Fruit fly (Drosophila melanogaster): ENCODE measurements around the gene Sfmbt.

The Sfmbt gene

DNA sequence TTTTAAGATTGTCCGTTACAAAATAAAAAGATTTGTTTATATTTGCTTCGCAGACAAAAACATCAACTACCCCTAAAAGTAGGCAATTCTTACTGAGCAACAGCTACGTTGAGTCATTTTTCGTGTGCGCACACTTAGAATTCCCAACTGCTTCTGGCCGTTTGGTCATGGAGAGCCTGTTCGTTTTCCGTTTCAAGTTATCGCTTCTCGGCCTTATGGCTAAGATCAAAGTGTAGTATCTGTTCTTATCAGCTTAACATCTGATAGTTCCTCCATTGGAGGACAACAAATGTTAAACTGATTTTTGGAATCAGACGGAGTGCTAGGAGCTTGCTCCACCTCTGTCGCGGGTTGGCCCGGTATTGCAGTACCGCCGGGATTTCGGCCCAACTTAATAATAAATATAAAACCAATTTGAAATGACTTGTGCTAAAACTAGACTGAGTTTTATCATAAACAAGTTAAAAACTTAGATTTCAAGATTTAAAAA is 39.1 kb upstream of the Sfmbt start (continued):
- TF ChIP-seq CG34376 (GFP tag; optimal IDR thresholded peaks at IDR 0.05) (peak; percentile 88), Ssrp (tag; optimal IDR thresholded peaks at IDR 0.05) (peak; percentile 2), Hr51 (GFP tag; optimal IDR thresholded peaks at IDR 0.05) (peak in 1 of 2 experiments; percentile 47), scrt (GFP tag; optimal IDR thresholded peaks at IDR 0.05) (peak; percentile 39), toy (GFP tag; IDR thresholded peaks at IDR 0.05) (0 out of 2 replicates have a peak, but pooled peaks have one; percentile 34), grau (tag; optimal IDR thresholded peaks at IDR 0.05) (peak; percentile 41), CG17385 (GFP tag; optimal IDR thresholded peaks at IDR 0.05) (peak; percentile 50), ERR (GFP tag; optimal IDR thresholded peaks at IDR 0.05) (peak; percentile 76), CG8944 (GFP tag; optimal IDR thresholded peaks at IDR 0.05) (peak; percentile 41), CG1603 (tag; optimal IDR thresholded peaks at IDR 0.05) (peak; percentile 46), mirr (GFP tag; optimal IDR thresholded peaks at IDR 0.05) (peak; percentile 76), CoRest (tag; optimal IDR thresholded peaks at IDR 0.05) (peak; percentile 36), CG2199 (GFP tag; IDR thresholded peaks at IDR 0.05) (peak; percentile 86), amos (GFP tag; IDR thresholded peaks at IDR 0.05; ENCODE audit: partially characterized antibody) (peak; percentile 51; the same call in 1 of the 2 replicates), ato (GFP tag; IDR thresholded peaks at IDR 0.05; ENCODE audit: partially characterized antibody) (peak; percentile 5; the same call in 1 of the 2 replicates), Nf-YC (tag; optimal IDR thresholded peaks at IDR 0.05) (peak; percentile 37), shn (GFP tag; optimal IDR thresholded peaks at IDR 0.05) (peak; percentile 44), slbo (GFP tag; IDR thresholded peaks at IDR 0.05) (peak; percentile 80), kni (GFP tag; optimal IDR thresholded peaks at IDR 0.05) (peak; percentile 95), knrl (GFP tag; IDR thresholded peaks at IDR 0.05; ENCODE audit: partially characterized antibody) (peak; percentile 78; the same call in 2 of the 3 replicates), nom (GFP tag; optimal IDR thresholded peaks at IDR 0.05) (peak; percentile 41), Spps (tag; optimal IDR thresholded peaks at IDR 0.05) (peak; percentile 15), chinmo (GFP tag; IDR thresholded peaks at IDR 0.05; ENCODE audit: partially characterized antibody) (0 out of 4 replicates have a peak, but pooled peaks have one; percentile 51), CG1792 (GFP tag; optimal IDR thresholded peaks at IDR 0.05) (peak; percentile 58), HLH54F (GFP tag; optimal IDR thresholded peaks at IDR 0.05) (peak; percentile 68), her (GFP tag; optimal IDR thresholded peaks at IDR 0.05) (peak; percentile 73), CG3847 (GFP tag; IDR thresholded peaks at IDR 0.05) (0 out of 2 replicates have a peak, but pooled peaks have one; percentile 13), CG16813 (GFP tag; IDR thresholded peaks at IDR 0.05; ENCODE audit: partially characterized antibody) (peak; percentile 54; the same call in 2 of the 3 replicates), Atf-2 (GFP tag; optimal IDR thresholded peaks at IDR 0.05) (peak; percentile 9), Sox102F (GFP tag; optimal IDR thresholded peaks at IDR 0.05) (peak; percentile 38), CG8089 (GFP tag; optimal IDR thresholded peaks at IDR 0.05) (peak; percentile 8), eyg (GFP tag; optimal IDR thresholded peaks at IDR 0.05) (peak; percentile 55), CG7786 (GFP tag; optimal IDR thresholded peaks at IDR 0.05) (peak; percentile 47), CG6854 (GFP tag; optimal IDR thresholded peaks at IDR 0.05) (peak; percentile 31), gsb (GFP tag; IDR thresholded peaks at IDR 0.05) (peak; percentile 24; the same call in 1 of the 2 replicates), z (GFP tag; IDR thresholded peaks at IDR 0.05) (peak; percentile 59; the same call in 2 of the 3 replicates), CG9727 (GFP tag; optimal IDR thresholded peaks at IDR 0.05) (peak; percentile 25), CG7987 (GFP tag; optimal IDR thresholded peaks at IDR 0.05) (peak; percentile 59), H2.0 (GFP tag; IDR thresholded peaks at IDR 0.05) (0 out of 2 replicates have a peak, but pooled peaks have one; percentile 25), cas (GFP tag; IDR thresholded peaks at IDR 0.05) (peak; percentile 68), CG6791 (GFP tag; IDR thresholded peaks at IDR 0.05; ENCODE audit: partially characterized antibody) (0 out of 3 replicates have a peak, but pooled peaks have one; percentile 63), Fer1 (GFP tag; optimal IDR thresholded peaks at IDR 0.05) (peak; percentile 10), ems (GFP tag; optimal IDR thresholded peaks at IDR 0.05) (peak; percentile 62), CG15696 (tag; optimal IDR thresholded peaks at IDR 0.05) (peak; percentile 73), CG33213 (GFP tag; optimal IDR thresholded peaks at IDR 0.05) (peak; percentile 81), repo (GFP tag; optimal IDR thresholded peaks at IDR 0.05) (peak; percentile 73), CG3726 (GFP tag; IDR thresholded peaks at IDR 0.05) (peak; percentile 46; the same call in 1 of the 3 replicates), CG10267 (tag; optimal IDR thresholded peaks at IDR 0.05) (peak; percentile 7)
